Worm (Caenorhabditis elegans) whole organism, L3 larva: Measurements from ENCODE around the gene C16C8.18.

ENCODE experiments used
- ZK546.5 ChIP-seq: sonication (generic microtip); optimal IDR thresholded peaks from 2 replicates; lab custom pipeline; 2017; ENCODE audit warnings: missing biosample characterization, missing genetic modification characterization
- aly-2 ChIP-seq: fragments of 150-350 bp; optimal IDR thresholded peaks from 2 replicates; lab custom pipeline; 2014; ENCODE audit warnings: missing biosample characterization, missing genetic modification characterization
- ama-1 ChIP-seq: fragments of 150-350 bp; optimal IDR thresholded peaks from 2 replicates; lab custom pipeline; 2018
- ceh-16 ChIP-seq: sonication (generic microtip); optimal IDR thresholded peaks from 2 replicates; lab custom pipeline; 2017; ENCODE audit warnings: missing biosample characterization, missing genetic modification characterization
- ceh-28 ChIP-seq: fragments of 150-350 bp; optimal IDR thresholded peaks from 2 replicates; lab custom pipeline; 2014; ENCODE audit warnings: missing biosample characterization, missing genetic modification reagents, missing genetic modification characterization
- ceh-9 ChIP-seq: sonication (generic microtip); optimal IDR thresholded peaks from 2 replicates; lab custom pipeline; 2018; ENCODE audit warnings: missing biosample characterization, missing genetic modification characterization
- daf-12 ChIP-seq: fragments of 150-350 bp; optimal IDR thresholded peaks from 2 replicates; lab custom pipeline; 2014; ENCODE audit warnings: missing biosample characterization, missing genetic modification reagents, missing genetic modification characterization
- egl-27 ChIP-seq: sonication (generic microtip); optimal IDR thresholded peaks from 4 replicates; lab custom pipeline; 2017; ENCODE audit warnings: missing biosample characterization, missing genetic modification reagents, missing genetic modification characterization
- egl-5 ChIP-seq: fragments of 150-350 bp; optimal IDR thresholded peaks from 2 replicates; lab custom pipeline; 2017; ENCODE audit warnings: missing biosample characterization, missing genetic modification reagents, missing genetic modification characterization, inconsistent platforms
- elt-1 ChIP-seq: fragments of 150-350 bp; optimal IDR thresholded peaks from 2 replicates; lab custom pipeline; 2014; ENCODE audit warnings: missing biosample characterization, missing genetic modification characterization
- elt-2 ChIP-seq: sonication (generic microtip); optimal IDR thresholded peaks from 2 replicates; lab custom pipeline; 2016; ENCODE audit warnings: missing genetic modification reagents, mild to moderate bottlenecking, missing genetic modification characterization, missing compliant biosample characterization
- eor-1 ChIP-seq, 2 experiments: fragments of 150-350 bp; optimal IDR thresholded peaks; 2 replicates each; lab custom pipeline; 2014 to 2018; ENCODE audit warnings: missing biosample characterization in 2 of 2, missing genetic modification characterization in 2 of 2
- fkh-10 ChIP-seq: sonication (generic microtip); optimal IDR thresholded peaks from 2 replicates; lab custom pipeline; 2017; ENCODE audit warnings: missing biosample characterization, missing genetic modification reagents, missing genetic modification characterization
- fkh-2 ChIP-seq: fragments of 150-350 bp; optimal IDR thresholded peaks from 2 replicates; lab custom pipeline; 2014; ENCODE audit warnings: missing biosample characterization, missing genetic modification reagents, missing genetic modification characterization
- fos-1 ChIP-seq: fragments of 150-350 bp; optimal IDR thresholded peaks from 2 replicates; lab custom pipeline; 2014; ENCODE audit warnings: missing biosample characterization, missing genetic modification characterization
- hmg-11 ChIP-seq: sonication (generic microtip); optimal IDR thresholded peaks from 2 replicates; lab custom pipeline; 2016; ENCODE audit warnings: missing genetic modification characterization, missing compliant biosample characterization
- jun-1 ChIP-seq: fragments of 150-350 bp; optimal IDR thresholded peaks from 2 replicates; lab custom pipeline; 2014; ENCODE audit warnings: missing biosample characterization, missing genetic modification reagents, missing genetic modification characterization
- lin-15B ChIP-seq: fragments of 150-350 bp; optimal IDR thresholded peaks from 2 replicates; lab custom pipeline; 2014; ENCODE audit warnings: missing biosample characterization, missing genetic modification characterization
- lin-39 ChIP-seq: fragments of 150-350 bp; optimal IDR thresholded peaks from 2 replicates; lab custom pipeline; 2018; ENCODE audit warnings: missing biosample characterization, missing genetic modification reagents, missing genetic modification characterization
- lsy-12 ChIP-seq: sonication (generic microtip); optimal IDR thresholded peaks from 2 replicates; lab custom pipeline; 2016; ENCODE audit warnings: mild to moderate bottlenecking, missing genetic modification characterization, missing compliant biosample characterization
- mdl-1 ChIP-seq: fragments of 150-350 bp; optimal IDR thresholded peaks from 2 replicates; lab custom pipeline; 2014; ENCODE audit warnings: missing biosample characterization, missing genetic modification characterization
- mml-1 ChIP-seq: fragments of 150-350 bp; sonication (generic microtip); optimal IDR thresholded peaks from 3 replicates; lab custom pipeline; 2014; ENCODE audit warnings: missing biosample characterization, missing genetic modification characterization
- nfya-1 ChIP-seq: sonication (generic microtip); optimal IDR thresholded peaks from 2 replicates; lab custom pipeline; 2017; ENCODE audit warnings: missing genetic modification characterization, mild to moderate bottlenecking, missing compliant biosample characterization, antibody characterized with exemption, moderate library complexity; ENCODE audit not compliant: insufficient read depth
- nhr-11 ChIP-seq: fragments of 150-350 bp; optimal IDR thresholded peaks from 2 replicates; lab custom pipeline; 2014; ENCODE audit warnings: missing biosample characterization, missing genetic modification characterization
- nhr-12 ChIP-seq: fragments of 150-350 bp; optimal IDR thresholded peaks from 2 replicates; lab custom pipeline; 2014; ENCODE audit warnings: missing biosample characterization, missing genetic modification characterization
- nhr-237 ChIP-seq: fragments of 150-350 bp; optimal IDR thresholded peaks from 2 replicates; lab custom pipeline; 2014; ENCODE audit warnings: missing biosample characterization, missing genetic modification characterization
- nhr-25 ChIP-seq: sonication (generic microtip); optimal IDR thresholded peaks from 2 replicates; lab custom pipeline; 2017; ENCODE audit warnings: missing biosample characterization, missing genetic modification characterization
- nhr-28 ChIP-seq: fragments of 150-350 bp; optimal IDR thresholded peaks from 2 replicates; lab custom pipeline; 2014; ENCODE audit warnings: missing biosample characterization, missing genetic modification characterization
- nhr-43 ChIP-seq: sonication (generic microtip); optimal IDR thresholded peaks from 2 replicates; lab custom pipeline; 2016; ENCODE audit warnings: mild to moderate bottlenecking, missing genetic modification characterization, missing compliant biosample characterization; ENCODE audit not compliant: poor library complexity, severe bottlenecking
- nhr-67 ChIP-seq: fragments of 150-350 bp; optimal IDR thresholded peaks from 2 replicates; lab custom pipeline; 2014; ENCODE audit warnings: missing biosample characterization, missing genetic modification characterization
- nhr-76 ChIP-seq: fragments of 150-350 bp; sonication (generic microtip); optimal IDR thresholded peaks from 5 replicates; lab custom pipeline; 2014; ENCODE audit warnings: missing biosample characterization, missing genetic modification characterization
- nhr-77 ChIP-seq: fragments of 150-350 bp; optimal IDR thresholded peaks from 2 replicates; lab custom pipeline; 2014; ENCODE audit warnings: missing biosample characterization, missing genetic modification characterization
- pha-4 ChIP-seq: fragments of 150-350 bp; optimal IDR thresholded peaks from 2 replicates; lab custom pipeline; 2014; ENCODE audit warnings: missing biosample characterization, missing genetic modification reagents, missing genetic modification characterization
- pqm-1 ChIP-seq: fragments of 150-350 bp; optimal IDR thresholded peaks from 2 replicates; lab custom pipeline; 2017; ENCODE audit warnings: missing biosample characterization, missing genetic modification characterization, inconsistent platforms
- sea-2 ChIP-seq: fragments of 150-350 bp; sonication (generic microtip); optimal IDR thresholded peaks from 4 replicates; lab custom pipeline; 2014; ENCODE audit warnings: missing biosample characterization, missing genetic modification reagents, missing genetic modification characterization
- skn-1 ChIP-seq: fragments of 150-350 bp; optimal IDR thresholded peaks from 2 replicates; lab custom pipeline; 2014; ENCODE audit warnings: missing biosample characterization, missing genetic modification characterization
- snpc-4 ChIP-seq: fragments of 150-350 bp; optimal IDR thresholded peaks from 2 replicates; lab custom pipeline; 2014; ENCODE audit warnings: missing biosample characterization, missing genetic modification characterization
- tbx-2 ChIP-seq: sonication (generic microtip); optimal IDR thresholded peaks from 2 replicates; lab custom pipeline; 2016; ENCODE audit warnings: mild to moderate bottlenecking, missing genetic modification characterization, missing compliant biosample characterization
- unc-39 ChIP-seq: sonication (generic microtip); optimal IDR thresholded peaks from 4 replicates; lab custom pipeline; 2017; ENCODE audit warnings: missing biosample characterization, missing genetic modification characterization
- unc-62 ChIP-seq: fragments of 150-350 bp; sonication (generic microtip); optimal IDR thresholded peaks from 4 replicates; lab custom pipeline; 2014; ENCODE audit warnings: missing biosample characterization, missing genetic modification reagents, missing genetic modification characterization
- zag-1 ChIP-seq: fragments of 150-350 bp; optimal IDR thresholded peaks from 2 replicates; lab custom pipeline; 2014; ENCODE audit warnings: missing biosample characterization, missing genetic modification characterization
- ztf-11 ChIP-seq: fragments of 150-350 bp; optimal IDR thresholded peaks from 2 replicates; lab custom pipeline; 2014; ENCODE audit warnings: missing biosample characterization, missing genetic modification characterization
- ztf-4 ChIP-seq: fragments of 150-350 bp; optimal IDR thresholded peaks from 2 replicates; lab custom pipeline; 2014; ENCODE audit warnings: missing biosample characterization, missing genetic modification characterization

C16C8.18 gene

DNA sequence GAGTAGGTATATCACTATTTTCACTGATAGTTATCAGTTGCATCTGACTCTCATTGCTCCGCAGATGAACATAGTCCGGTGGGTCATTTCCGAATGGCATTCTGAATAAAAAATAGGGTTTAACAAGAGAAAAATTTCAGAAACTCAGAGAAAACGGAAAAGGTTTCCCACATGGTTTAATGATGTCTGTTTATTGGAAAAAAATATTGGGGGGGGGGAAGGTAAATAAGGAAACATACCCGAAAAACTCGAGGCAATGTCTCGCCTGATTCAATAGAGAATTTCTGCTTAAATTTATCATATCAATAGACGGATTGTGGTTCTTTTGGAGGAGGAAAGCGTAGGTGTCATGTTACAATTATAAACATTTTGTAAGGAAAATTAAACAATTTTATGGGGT is 4.1 kb upstream of the C16C8.18 start, which contains the start of gene nep-11:
Gene nep-11 (minus strand): TSS at position 101 of the 400 bp plus-strand sequence.
- TF ChIP-seq lin-15B (no peak), nhr-237 (no peak), mdl-1 (tag; lab: Kevin White, UChicago) (no peak)
- TF ChIP-seq, all 47 proteins: peak for 0

DNA sequence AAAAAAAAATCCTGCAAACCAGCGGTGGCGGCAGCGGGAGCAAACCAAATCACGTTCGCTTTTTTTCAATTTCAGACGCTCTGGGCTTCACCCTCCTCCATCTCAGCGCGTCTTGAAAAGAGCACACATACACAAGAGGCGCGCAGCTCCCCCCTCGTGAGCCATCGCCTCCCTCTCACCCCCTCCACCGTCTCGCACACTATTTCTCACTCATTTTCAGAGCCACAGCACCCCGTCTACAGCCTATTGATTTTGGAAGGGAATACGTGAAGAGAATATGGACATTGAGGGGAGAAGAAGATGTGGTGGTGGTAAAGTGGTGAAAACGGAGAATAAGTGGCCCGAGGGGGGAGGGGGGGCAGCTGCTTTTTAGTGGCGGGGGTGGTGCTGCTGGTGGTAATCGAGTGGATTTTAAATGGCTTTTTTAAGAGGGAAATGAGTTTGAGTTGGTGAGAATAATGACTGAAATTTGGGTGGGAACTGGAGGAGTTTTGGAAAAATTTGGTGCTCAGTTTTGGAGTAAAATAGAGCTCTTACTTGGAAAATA is 1.3 kb upstream of the C16C8.18 start:
- TF ChIP-seq jun-1 (tag; lab: Kevin White, UChicago) (no peak), nhr-237 (no peak), fos-1 (tag; lab: Kevin White, UChicago) (no peak), pha-4 (no peak), aly-2 (tag; lab: Kevin White, UChicago) (no peak), eor-1 (tag; optimal IDR thresholded peaks at IDR 0.05; lab: Kevin White, UChicago) (no peak), nhr-76 (tag; lab: Kevin White, UChicago) (no peak), lsy-12 (no peak), tbx-2 (tag; lab: Kevin White, UChicago) (no peak), mdl-1 (tag; lab: Kevin White, UChicago) (no peak), lin-39 (tag; lab: Kevin White, UChicago) (peak; percentile 72), ZK546.5 (tag; lab: Kevin White, UChicago) (no peak), nfya-1 (tag; lab: Kevin White, UChicago) (peak; percentile 60), ztf-4 (tag; lab: Kevin White, UChicago) (no peak), unc-62 (no peak), nhr-12 (no peak), ama-1 (lab: Kevin White, UChicago) (no peak), lin-15B (no peak), nhr-28 (no peak), daf-12 (tag; lab: Kevin White, UChicago) (no peak), snpc-4 (peak; percentile 19), sea-2 (peak; percentile 20), nhr-77 (no peak), nhr-11 (no peak), nhr-25 (tag; lab: Kevin White, UChicago) (no peak), zag-1 (tag; lab: Kevin White, UChicago) (no peak), ceh-16 (tag; lab: Kevin White, UChicago) (no peak), skn-1 (tag; lab: Kevin White, UChicago) (no peak), pqm-1 (tag; lab: Kevin White, UChicago) (no peak), mml-1 (tag; lab: Kevin White, UChicago) (no peak), nhr-67 (tag; lab: Kevin White, UChicago) (no peak), hmg-11 (tag; lab: Kevin White, UChicago) (peak; percentile 66), egl-5 (tag; lab: Kevin White, UChicago) (no peak), fkh-2 (tag; lab: Kevin White, UChicago) (no peak), ceh-9 (tag; lab: Kevin White, UChicago) (no peak), fkh-10 (GFP tag; lab: Kevin White, UChicago) (peak; percentile 3), unc-39 (tag; lab: Kevin White, UChicago) (no peak), elt-2 (tag; lab: Kevin White, UChicago) (no peak), ztf-11 (tag; lab: Kevin White, UChicago) (no peak), egl-27 (tag; lab: Kevin White, UChicago) (no peak)

DNA sequence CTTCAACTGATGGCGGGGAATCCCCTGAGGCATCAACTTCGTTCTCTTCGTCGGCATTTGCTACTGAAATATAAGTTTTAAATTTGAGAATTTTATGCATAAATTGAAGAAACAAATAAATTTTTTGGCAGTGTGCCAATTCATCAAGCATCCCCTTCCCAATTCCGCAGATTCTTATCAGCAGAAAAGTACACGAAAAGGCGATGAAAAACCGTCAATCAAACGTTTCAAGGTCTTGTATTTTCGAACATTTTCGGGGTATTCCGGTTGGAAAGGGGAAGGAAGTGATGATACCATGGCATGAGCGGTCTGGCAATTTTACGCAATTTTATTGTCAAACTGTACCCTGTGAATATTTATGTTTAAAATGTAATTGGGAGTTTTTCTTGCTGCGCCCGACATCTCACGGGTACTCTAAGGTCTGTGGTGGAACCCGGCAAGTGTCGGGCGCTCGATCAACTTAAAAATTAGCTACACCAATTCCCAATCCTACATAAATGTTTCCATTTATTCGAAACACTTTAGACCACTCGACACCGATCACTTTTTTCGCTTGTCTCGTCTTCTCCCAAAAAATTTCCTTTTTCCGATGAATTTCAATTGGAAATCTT is 5.5 kb downstream of the C16C8.18 start:
- TF ChIP-seq ceh-16 (tag; lab: Kevin White, UChicago): no peak
- peak; percentile 77 for TF ChIP-seq elt-1 (tag; lab: Kevin White, UChicago)
- no peak for TF ChIP-seq ceh-28 (tag; lab: Kevin White, UChicago)
- TF ChIP-seq nhr-43 (tag; lab: Kevin White, UChicago): peak; percentile 43
- peak; percentile 56 for TF ChIP-seq nhr-25 (tag; lab: Kevin White, UChicago)
- peak; percentile 43 for TF ChIP-seq unc-62
- peak; percentile 78 for TF ChIP-seq snpc-4
- TF ChIP-seq nhr-11: no peak
- no peak for TF ChIP-seq nhr-77
- peak; percentile 19 for TF ChIP-seq ama-1 (lab: Kevin White, UChicago)
- TF ChIP-seq, all 47 proteins: peak for 6
